Fruit fly (Drosophila melanogaster) whole organism, embryonic: ENCODE measurements around the gene CG5608.

ENCODE experiments used
- Aef1 ChIP-seq: fragments of 200-800 bp; sonication (Bioruptor generic); IDR thresholded peaks from 3 replicates; pipeline ENCODE4 v1.3.6; 2022; ENCODE audit warnings: missing biosample characterization, missing genetic modification characterization
- Atf-2 ChIP-seq: fragments of 200-800 bp; sonication (Bioruptor generic); optimal IDR thresholded peaks from 2 replicates; lab custom pipeline; 2016; ENCODE audit warnings: missing biosample characterization, missing genetic modification characterization
- Blimp-1 ChIP-seq: fragments of 200-800 bp; sonication (Bioruptor generic); optimal IDR thresholded peaks from 3 replicates; lab custom pipeline; 2018; ENCODE audit warnings: missing biosample characterization, missing genetic modification characterization, mild to moderate bottlenecking, moderate library complexity, missing genetic modification reagents
- Bteb2 ChIP-seq: fragments of 200-800 bp; sonication (Bioruptor generic); optimal IDR thresholded peaks from 2 replicates; lab custom pipeline; 2016; ENCODE audit warnings: missing biosample characterization, missing genetic modification characterization
- CG10366 ChIP-seq: fragments of 200-800 bp; sonication (Bioruptor generic); IDR thresholded peaks from 2 replicates; pipeline ENCODE4 v1.3.6; 2022; ENCODE audit warnings: missing biosample characterization, missing genetic modification characterization
- CG12391 ChIP-seq: fragments of 200-800 bp; sonication (Bioruptor generic); optimal IDR thresholded peaks from 3 replicates; lab custom pipeline; 2018; ENCODE audit warnings: missing biosample characterization, mild to moderate bottlenecking, missing genetic modification characterization, moderate library complexity
- CG13424 ChIP-seq: fragments of 200-800 bp; sonication (Bioruptor generic); optimal IDR thresholded peaks from 2 replicates; lab custom pipeline; 2019; ENCODE audit warnings: missing biosample characterization, mild to moderate bottlenecking, missing genetic modification characterization, moderate library complexity
- CG14667 ChIP-seq: fragments of 200-800 bp; sonication (Bioruptor generic); IDR thresholded peaks from 2 replicates; pipeline ENCODE4 v1.3.6; 2022; ENCODE audit warnings: missing biosample characterization, missing genetic modification characterization
- CG3163 ChIP-seq: fragments of 200-800 bp; sonication (Bioruptor generic); optimal IDR thresholded peaks from 3 replicates; lab custom pipeline; 2016; ENCODE audit warnings: missing biosample characterization, missing genetic modification characterization
- CG32772 ChIP-seq: fragments of 200-800 bp; sonication (Bioruptor generic); IDR thresholded peaks from 2 replicates; pipeline ENCODE4 v1.3.6; 2022; ENCODE audit warnings: missing biosample characterization, missing genetic modification characterization
- CG3407 ChIP-seq: fragments of 200-800 bp; sonication (Bioruptor generic); optimal IDR thresholded peaks from 2 replicates; lab custom pipeline; 2018; ENCODE audit warnings: missing biosample characterization, mild to moderate bottlenecking, missing genetic modification characterization
- CG34224 ChIP-seq: fragments of 200-800 bp; sonication (Bioruptor generic); IDR thresholded peaks from 3 replicates; pipeline ENCODE4 v1.3.6; 2022; ENCODE audit warnings: missing biosample characterization, missing genetic modification characterization; ENCODE audit not compliant: partially characterized antibody
- CG34376 ChIP-seq: fragments of 200-800 bp; sonication (Bioruptor generic); optimal IDR thresholded peaks from 2 replicates; lab custom pipeline; 2018; ENCODE audit warnings: missing biosample characterization, mild to moderate bottlenecking, missing genetic modification characterization
- CG3838 ChIP-seq: fragments of 200-800 bp; sonication (Bioruptor generic); optimal IDR thresholded peaks from 3 replicates; lab custom pipeline; 2016; ENCODE audit warnings: missing biosample characterization, missing genetic modification characterization
- CG4282 ChIP-seq: fragments of 200-800 bp; sonication (Bioruptor generic); optimal IDR thresholded peaks from 2 replicates; lab custom pipeline; 2016; ENCODE audit warnings: missing biosample characterization, missing genetic modification characterization
- CG6272 ChIP-seq: fragments of 200-800 bp; sonication (Bioruptor generic); IDR thresholded peaks from 2 replicates; pipeline ENCODE4 v1.3.6; 2022; ENCODE audit warnings: missing biosample characterization, missing genetic modification characterization
- CG6813 ChIP-seq: fragments of 200-800 bp; sonication (Bioruptor generic); optimal IDR thresholded peaks from 2 replicates; lab custom pipeline; 2017; ENCODE audit warnings: missing biosample characterization, missing genetic modification characterization, mild to moderate bottlenecking, moderate library complexity, missing genetic modification reagents
- CG7372 ChIP-seq: fragments of 200-800 bp; sonication (Bioruptor generic); IDR thresholded peaks from 2 replicates; pipeline ENCODE4 v1.3.6; 2022; ENCODE audit warnings: missing biosample characterization, missing genetic modification characterization
- CG7928 ChIP-seq: fragments of 200-800 bp; sonication (Bioruptor generic); optimal IDR thresholded peaks from 2 replicates; lab custom pipeline; 2017; ENCODE audit warnings: missing biosample characterization, mild to moderate bottlenecking, missing genetic modification characterization
- CG9215 ChIP-seq: fragments of 200-800 bp; sonication (Bioruptor generic); IDR thresholded peaks from 2 replicates; pipeline ENCODE4 v1.3.6; 2022; ENCODE audit warnings: missing biosample characterization, missing genetic modification characterization
- Dbx ChIP-seq: fragments of 200-800 bp; sonication (Bioruptor generic); IDR thresholded peaks from 3 replicates; pipeline ENCODE4 v1.3.6; 2022; ENCODE audit warnings: missing biosample characterization, missing genetic modification characterization
- E2f2 ChIP-seq: fragments of 200-800 bp; sonication (Bioruptor generic); IDR thresholded peaks from 2 replicates; pipeline ENCODE4 v1.3.6; 2022; ENCODE audit warnings: missing biosample characterization, missing genetic modification characterization
- HLH54F ChIP-seq: fragments of 200-800 bp; sonication (Bioruptor generic); optimal IDR thresholded peaks from 3 replicates; lab custom pipeline; 2016; ENCODE audit warnings: missing biosample characterization, missing genetic modification characterization
- Hmr ChIP-seq: fragments of 200-800 bp; sonication (Bioruptor generic); optimal IDR thresholded peaks from 3 replicates; lab custom pipeline; 2017; ENCODE audit warnings: mild to moderate bottlenecking, missing biosample characterization, missing genetic modification reagents, missing genetic modification characterization
- MESR4 ChIP-seq: fragments of 200-800 bp; sonication (Bioruptor generic); optimal IDR thresholded peaks from 2 replicates; lab custom pipeline; 2018; ENCODE audit warnings: missing biosample characterization, mild to moderate bottlenecking, missing genetic modification characterization, moderate library complexity
- Scr ChIP-seq: fragments of 200-800 bp; sonication (Bioruptor generic); IDR thresholded peaks from 2 replicates; pipeline ENCODE4 v1.3.6; 2022; ENCODE audit warnings: missing biosample characterization, missing genetic modification characterization; ENCODE audit not compliant: partially characterized antibody
- Spps ChIP-seq: fragments of 200-800 bp; sonication (Bioruptor generic); optimal IDR thresholded peaks from 2 replicates; lab custom pipeline; 2018; ENCODE audit warnings: missing biosample characterization, mild to moderate bottlenecking, missing genetic modification characterization
- Tbp ChIP-seq: fragments of >200 bp; optimal IDR thresholded peaks from 2 replicates; lab custom pipeline; 2018; ENCODE audit warnings: missing biosample characterization, missing genetic modification characterization
- ap ChIP-seq: fragments of 200-800 bp; sonication (Bioruptor generic); IDR thresholded peaks from 2 replicates; pipeline ENCODE4 v1.3.6; 2022; ENCODE audit warnings: missing biosample characterization, missing genetic modification characterization
- cad ChIP-seq: fragments of >200 bp; optimal IDR thresholded peaks from 2 replicates; lab custom pipeline; 2017; ENCODE audit warnings: missing biosample characterization, missing genetic modification characterization
- ci ChIP-seq: fragments of 200-800 bp; sonication (Bioruptor generic); IDR thresholded peaks from 3 replicates; pipeline ENCODE4 v1.3.6; 2022; ENCODE audit warnings: missing biosample characterization, missing genetic modification characterization
- cwo ChIP-seq: fragments of 200-800 bp; sonication (Bioruptor generic); optimal IDR thresholded peaks from 3 replicates; lab custom pipeline; 2017; ENCODE audit warnings: missing biosample characterization, missing genetic modification characterization, mild to moderate bottlenecking, moderate library complexity, missing genetic modification reagents
- emc ChIP-seq: fragments of 200-800 bp; sonication (Bioruptor generic); optimal IDR thresholded peaks from 2 replicates; lab custom pipeline; 2016; ENCODE audit warnings: missing biosample characterization, missing genetic modification characterization
- exex ChIP-seq: fragments of 200-800 bp; sonication (Bioruptor generic); optimal IDR thresholded peaks from 4 replicates; lab custom pipeline; 2018; ENCODE audit warnings: missing biosample characterization, mild to moderate bottlenecking, missing genetic modification characterization, moderate library complexity
- fru ChIP-seq: fragments of >200 bp; optimal IDR thresholded peaks from 2 replicates; lab custom pipeline; 2017
- gcm ChIP-seq: fragments of 200-800 bp; sonication (Bioruptor generic); optimal IDR thresholded peaks from 2 replicates; lab custom pipeline; 2019; ENCODE audit warnings: missing biosample characterization, mild to moderate bottlenecking, missing genetic modification characterization, moderate library complexity
- gsb-n ChIP-seq: fragments of 200-800 bp; sonication (Bioruptor generic); optimal IDR thresholded peaks from 3 replicates; lab custom pipeline; 2018; ENCODE audit warnings: missing biosample characterization, mild to moderate bottlenecking, missing genetic modification characterization
- hkb ChIP-seq, 2 experiments: fragments of 200-800 bp in 1 of 2; fragments of >200 bp in 1 of 2; sonication (Bioruptor generic) in 1 of 2; IDR thresholded peaks in 1 of 2; optimal IDR thresholded peaks in 1 of 2; 2 replicates each; pipeline versions ENCODE4 v1.3.6 to Lab custom; 2017 to 2022; ENCODE audit warnings: missing biosample characterization in 1 of 2, missing genetic modification characterization in 1 of 2
- ken ChIP-seq: fragments of 200-800 bp; sonication (Bioruptor generic); IDR thresholded peaks from 3 replicates; pipeline ENCODE4 v1.3.6; 2022; ENCODE audit warnings: missing biosample characterization, missing genetic modification characterization
- lmd ChIP-seq: fragments of 200-800 bp; sonication (Bioruptor generic); IDR thresholded peaks from 2 replicates; pipeline ENCODE4 v1.3.6; 2022; ENCODE audit warnings: missing biosample characterization, missing genetic modification characterization
- mam ChIP-seq: fragments of 200-800 bp; sonication (Bioruptor generic); optimal IDR thresholded peaks from 3 replicates; lab custom pipeline; 2016; ENCODE audit warnings: missing biosample characterization, missing genetic modification characterization
- nmo ChIP-seq: fragments of 200-800 bp; sonication (Bioruptor generic); optimal IDR thresholded peaks from 2 replicates; lab custom pipeline; 2018; ENCODE audit warnings: missing biosample characterization, mild to moderate bottlenecking, missing genetic modification characterization, moderate library complexity
- prd ChIP-seq, 3 experiments: fragments of >200 bp in 2 of 3; fragments of 200-800 bp in 1 of 3; sonication (Bioruptor generic) in 1 of 3; optimal IDR thresholded peaks in 2 of 3; IDR thresholded peaks in 1 of 3; 2 replicates in 2 of 3; 3 replicates in 1 of 3; pipeline versions ENCODE4 v1.3.6 to Lab custom; 2017 to 2022; ENCODE audit warnings: missing biosample characterization in 1 of 3, missing genetic modification characterization in 1 of 3
- ranshi ChIP-seq: fragments of 200-800 bp; sonication (Bioruptor generic); IDR thresholded peaks from 2 replicates; pipeline ENCODE4 v1.3.6; 2022; ENCODE audit warnings: missing biosample characterization, missing genetic modification characterization
- sd ChIP-seq: fragments of 200-800 bp; sonication (Bioruptor generic); optimal IDR thresholded peaks from 3 replicates; lab custom pipeline; 2018; ENCODE audit warnings: missing biosample characterization, mild to moderate bottlenecking, missing genetic modification characterization, moderate library complexity
- ssp ChIP-seq: fragments of 200-800 bp; sonication (Bioruptor generic); IDR thresholded peaks from 2 replicates; pipeline ENCODE4 v1.3.6; 2022; ENCODE audit warnings: missing biosample characterization, missing genetic modification characterization
- stwl ChIP-seq: fragments of 200-800 bp; sonication (Bioruptor generic); optimal IDR thresholded peaks from 3 replicates; lab custom pipeline; 2018; ENCODE audit warnings: missing biosample characterization, mild to moderate bottlenecking, missing genetic modification characterization, moderate library complexity
- tap ChIP-seq: fragments of 200-800 bp; optimal IDR thresholded peaks from 3 replicates; lab custom pipeline; 2019; ENCODE audit warnings: missing biosample characterization, mild to moderate bottlenecking, missing genetic modification characterization, moderate library complexity
- tgo ChIP-seq: fragments of 200-800 bp; sonication (Bioruptor generic); IDR thresholded peaks from 3 replicates; pipeline ENCODE4 v1.3.6; 2022; ENCODE audit warnings: missing biosample characterization, missing genetic modification characterization
- zf30C ChIP-seq: fragments of 200-800 bp; sonication (Bioruptor generic); optimal IDR thresholded peaks from 3 replicates; lab custom pipeline; 2018; ENCODE audit warnings: missing biosample characterization, mild to moderate bottlenecking, missing genetic modification characterization

CG5608 gene

DNA sequence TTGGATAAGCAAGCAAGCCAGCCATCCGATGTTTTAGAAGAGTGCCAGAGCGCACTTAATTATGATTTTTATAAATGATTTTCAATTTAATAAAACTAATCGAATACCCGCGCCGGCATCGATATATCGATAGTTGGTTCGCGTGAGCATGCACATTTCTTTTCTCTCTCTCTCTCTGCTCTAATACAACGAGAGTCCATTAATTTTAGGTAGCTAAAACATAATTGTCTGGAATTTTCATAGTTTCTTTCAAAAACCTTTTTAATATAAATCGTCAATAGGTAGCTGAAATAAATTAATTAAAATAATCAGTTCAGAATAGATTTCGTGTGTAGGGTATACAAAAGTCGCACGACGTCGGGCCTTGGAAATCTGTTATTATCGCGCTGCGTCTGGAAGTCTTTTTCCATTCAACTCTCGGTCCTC, 16.2 kb downstream of the CG5608 start, which contains the start of gene CG18549 (continued):
- TF ChIP-seq CG6272 (peak; percentile 99), mam (GFP tag; lab: Kevin White, UChicago) (peak; percentile 99), CG7372 (GFP tag; lab: Robert Waterston, UW) (peak; percentile 100), CG13424 (tag; lab: Kevin White, UChicago) (peak; percentile 100), HLH54F (peak; percentile 99), nmo (GFP tag; lab: Kevin White, UChicago) (peak; percentile 100), hkb (optimal IDR thresholded peaks at IDR 0.05; lab: Kevin White, UChicago) (no peak), hkb (GFP tag; IDR thresholded peaks at IDR 0.05; lab: Robert Waterston, UW) (peak; percentile 100), exex (tag; lab: Kevin White, UChicago) (peak; percentile 99), CG3838 (GFP tag; lab: Kevin White, UChicago) (peak; percentile 99), ranshi (peak; percentile 100), prd (optimal IDR thresholded peaks at IDR 0.05; lab: Kevin White, UChicago) (no peak), prd (GFP tag; IDR thresholded peaks at IDR 0.05; lab: Robert Waterston, UW) (peak; percentile 100), CG12391 (tag; lab: Kevin White, UChicago) (peak; percentile 100), tgo (GFP tag; lab: Robert Waterston, UW) (peak; percentile 100), Bteb2 (GFP tag; lab: Kevin White, UChicago) (peak; percentile 99), Spps (tag; lab: Kevin White, UChicago) (peak; percentile 100), Dbx (GFP tag; lab: Robert Waterston, UW) (peak; percentile 100), sd (peak; percentile 98), CG3163 (GFP tag; lab: Kevin White, UChicago) (peak; percentile 92), Tbp (GFP tag; lab: Kevin White, UChicago) (peak; percentile 35), CG3407 (peak; percentile 99), Aef1 (peak; percentile 100), Scr (GFP tag; lab: Robert Waterston, UW) (peak; percentile 85), CG7928 (GFP tag; lab: Kevin White, UChicago) (peak; percentile 85), ap (GFP tag; lab: Robert Waterston, UW) (peak; percentile 100), fru (no peak), ssp (GFP tag; lab: Robert Waterston, UW) (peak; percentile 97), zf30C (GFP tag; lab: Kevin White, UChicago) (peak; percentile 65), emc (GFP tag; lab: Kevin White, UChicago) (peak; percentile 97), Atf-2 (peak; percentile 99), gcm (GFP tag; lab: Kevin White, UChicago) (peak; percentile 100), cad (GFP tag; lab: Kevin White, UChicago) (no peak), gsb-n (tag; lab: Kevin White, UChicago) (peak; percentile 100), CG4282 (peak; percentile 96), stwl (tag; lab: Kevin White, UChicago) (peak; percentile 95), tap (tag; lab: Kevin White, UChicago) (peak; percentile 100), E2f2 (GFP tag; lab: Robert Waterston, UW) (peak; percentile 98), Blimp-1 (GFP tag; lab: Kevin White, UChicago) (peak; percentile 99), CG9215 (peak; percentile 99), CG32772 (peak; percentile 100), lmd (peak; percentile 100), CG10366 (GFP tag; lab: Robert Waterston, UW) (peak; percentile 100), CG14667 (GFP tag; lab: Robert Waterston, UW) (peak; percentile 99), CG34224 (GFP tag; lab: Robert Waterston, UW) (peak; percentile 89), Hmr (GFP tag; lab: Kevin White, UChicago) (peak; percentile 100), MESR4 (GFP tag; lab: Kevin White, UChicago) (peak; percentile 97), CG6813 (GFP tag; lab: Kevin White, UChicago) (peak; percentile 99), ken (peak; percentile 100), CG34376 (peak; percentile 100), cwo (GFP tag; lab: Kevin White, UChicago) (peak; percentile 99), ci (GFP tag; lab: Robert Waterston, UW) (peak; percentile 100)
